Worm (Caenorhabditis elegans) whole organism, mixed stage, embryonic: ENCODE measurements around the gene F15E6.3.

Source experiments
- M03D4.4 ChIP-seq: sonication (generic microtip); optimal IDR thresholded peaks from 2 replicates; lab custom pipeline; 2017; ENCODE audit warnings: mild to moderate bottlenecking, missing genetic modification characterization, missing compliant biosample characterization
- bed-3 ChIP-seq: fragments of 200-800 bp; sonication (Bioruptor generic); optimal IDR thresholded peaks from 3 replicates; lab custom pipeline; 2018; ENCODE audit warnings: mild to moderate bottlenecking, missing genetic modification characterization, moderate library complexity, missing compliant biosample characterization
- blmp-1 ChIP-seq: fragments of 150-350 bp; optimal IDR thresholded peaks from 2 replicates; lab custom pipeline; 2014; ENCODE audit warnings: missing biosample characterization, missing genetic modification characterization
- ceh-39 ChIP-seq: fragments of 150-350 bp; optimal IDR thresholded peaks from 2 replicates; lab custom pipeline; 2014; ENCODE audit warnings: missing biosample characterization, missing genetic modification characterization
- ceh-43 ChIP-seq: fragments of 200-800 bp; sonication (Bioruptor generic); optimal IDR thresholded peaks from 2 replicates; lab custom pipeline; 2018; ENCODE audit warnings: mild to moderate bottlenecking, missing genetic modification characterization, moderate library complexity, missing compliant biosample characterization
- ceh-83 ChIP-seq: fragments of 200-800 bp; sonication (Bioruptor generic); optimal IDR thresholded peaks from 2 replicates; lab custom pipeline; 2018; ENCODE audit warnings: mild to moderate bottlenecking, missing genetic modification characterization, missing compliant biosample characterization
- ces-1 ChIP-seq: fragments of 150-350 bp; optimal IDR thresholded peaks from 2 replicates; lab custom pipeline; 2014; ENCODE audit warnings: missing biosample characterization, missing genetic modification reagents, missing genetic modification characterization
- cnd-1 ChIP-seq: fragments of 200-800 bp; sonication (Bioruptor generic); optimal IDR thresholded peaks from 2 replicates; lab custom pipeline; 2018; ENCODE audit warnings: mild to moderate bottlenecking, missing genetic modification characterization, missing compliant biosample characterization
- drap-1 ChIP-seq: fragments of 200-800 bp; sonication (Bioruptor generic); optimal IDR thresholded peaks from 3 replicates; lab custom pipeline; 2018; ENCODE audit warnings: mild to moderate bottlenecking, missing genetic modification characterization, missing compliant biosample characterization
- flh-1 ChIP-seq: fragments of 200-800 bp; sonication (Bioruptor generic); optimal IDR thresholded peaks from 2 replicates; lab custom pipeline; 2018; ENCODE audit warnings: mild to moderate bottlenecking, missing genetic modification characterization, moderate library complexity, missing compliant biosample characterization
- hlh-1 ChIP-seq: fragments of 150-350 bp; optimal IDR thresholded peaks from 2 replicates; lab custom pipeline; 2014; ENCODE audit warnings: missing biosample characterization, missing genetic modification reagents, missing genetic modification characterization
- lin-32 ChIP-seq: fragments of 200-800 bp; sonication (Bioruptor generic); optimal IDR thresholded peaks from 2 replicates; lab custom pipeline; 2018; ENCODE audit warnings: mild to moderate bottlenecking, missing genetic modification characterization, missing compliant biosample characterization
- mls-2 ChIP-seq: sonication (generic microtip); optimal IDR thresholded peaks from 2 replicates; lab custom pipeline; 2016; ENCODE audit warnings: mild to moderate bottlenecking, missing genetic modification characterization, moderate library complexity, missing compliant biosample characterization
- nhr-12 ChIP-seq: fragments of 150-350 bp; optimal IDR thresholded peaks from 2 replicates; lab custom pipeline; 2014; ENCODE audit warnings: missing biosample characterization, missing genetic modification characterization
- nhr-2 ChIP-seq: fragments of 150-350 bp; optimal IDR thresholded peaks from 2 replicates; lab custom pipeline; 2014; ENCODE audit warnings: missing biosample characterization, missing genetic modification characterization
- nhr-237 ChIP-seq: fragments of 150-350 bp; optimal IDR thresholded peaks from 2 replicates; lab custom pipeline; 2014; ENCODE audit warnings: missing biosample characterization, missing genetic modification characterization
- nhr-28 ChIP-seq: fragments of 150-350 bp; optimal IDR thresholded peaks from 2 replicates; lab custom pipeline; 2014; ENCODE audit warnings: missing biosample characterization, missing genetic modification characterization
- nhr-76 ChIP-seq: sonication (generic microtip); optimal IDR thresholded peaks from 2 replicates; lab custom pipeline; 2017; ENCODE audit warnings: missing biosample characterization, missing genetic modification characterization
- pha-4 ChIP-seq: fragments of 150-350 bp; optimal IDR thresholded peaks from 2 replicates; lab custom pipeline; 2018; ENCODE audit warnings: missing biosample characterization, missing genetic modification reagents, missing genetic modification characterization
- sem-2 ChIP-seq: fragments of 200-800 bp; sonication (Bioruptor generic); optimal IDR thresholded peaks from 2 replicates; lab custom pipeline; 2018; ENCODE audit warnings: mild to moderate bottlenecking, missing genetic modification characterization, missing compliant biosample characterization
- snpc-4 ChIP-seq: fragments of 150-350 bp; optimal IDR thresholded peaks from 2 replicates; lab custom pipeline; 2014; ENCODE audit warnings: missing biosample characterization, missing genetic modification characterization
- sptf-1 ChIP-seq: sonication (generic microtip); optimal IDR thresholded peaks from 2 replicates; lab custom pipeline; 2017; ENCODE audit warnings: mild to moderate bottlenecking, missing genetic modification characterization, moderate library complexity, missing compliant biosample characterization
- tbx-8 ChIP-seq: fragments of 200-800 bp; sonication (Bioruptor generic); optimal IDR thresholded peaks from 2 replicates; lab custom pipeline; 2018; ENCODE audit warnings: mild to moderate bottlenecking, missing genetic modification characterization, moderate library complexity, missing compliant biosample characterization
- unc-120 ChIP-seq: sonication (generic microtip); optimal IDR thresholded peaks from 2 replicates; lab custom pipeline; 2017; ENCODE audit warnings: missing genetic modification characterization, missing compliant biosample characterization; ENCODE audit not compliant: poor library complexity, severe bottlenecking
- unc-39 ChIP-seq: fragments of 150-350 bp; optimal IDR thresholded peaks from 2 replicates; lab custom pipeline; 2014; ENCODE audit warnings: missing biosample characterization, missing genetic modification characterization
- unc-62 ChIP-seq: fragments of 150-350 bp; optimal IDR thresholded peaks from 2 replicates; lab custom pipeline; 2014; ENCODE audit warnings: missing biosample characterization, missing genetic modification reagents, missing genetic modification characterization
- zip-8 ChIP-seq: fragments of 150-350 bp; optimal IDR thresholded peaks from 2 replicates; lab custom pipeline; 2014; ENCODE audit warnings: missing biosample characterization, missing genetic modification characterization
- ztf-11 ChIP-seq: fragments of 150-350 bp; optimal IDR thresholded peaks from 2 replicates; lab custom pipeline; 2014; ENCODE audit warnings: missing biosample characterization, missing genetic modification characterization

F15E6.3 gene

ce11 chrIV:4277694-4278093 lies 17.0 kb upstream of the F15E6.3 start, which contains the start of gene nhr-78:
Gene nhr-78 (minus strand): TSS chrIV:4277875.
- no peak for TF ChIP-seq unc-39 (tag; lab: Kevin White, UChicago)
- TF ChIP-seq pha-4, result no peak
- no peak for TF ChIP-seq tbx-8
- no peak for TF ChIP-seq ces-1
- TF ChIP-seq cnd-1, result no peak
- TF ChIP-seq sptf-1 (tag; lab: Kevin White, UChicago), result no peak
- TF ChIP-seq ceh-43 (GFP tag; lab: Kevin White, UChicago), result no peak
- TF ChIP-seq ztf-11 (tag; lab: Kevin White, UChicago), result no peak
- no peak for TF ChIP-seq nhr-76 (tag; lab: Kevin White, UChicago)
- TF ChIP-seq mls-2 (tag; lab: Kevin White, UChicago), result no peak
- no peak for TF ChIP-seq lin-32 (GFP tag; lab: Kevin White, UChicago)
- no peak for TF ChIP-seq bed-3 (GFP tag; lab: Kevin White, UChicago)
- no peak for TF ChIP-seq nhr-28 (tag; lab: Kevin White, UChicago)

- TF ChIP-seq bed-3 (GFP tag; lab: Kevin White, UChicago), result no peak
- TF ChIP-seq nhr-2 (tag; lab: Kevin White, UChicago), result no peak
- TF ChIP-seq ceh-39 (tag; lab: Kevin White, UChicago), result no peak
- TF ChIP-seq ces-1, result no peak
- TF ChIP-seq zip-8 (tag; lab: Kevin White, UChicago), result no peak
- TF ChIP-seq hlh-1 (tag; lab: Kevin White, UChicago), result no peak
- no peak for TF ChIP-seq sptf-1 (tag; lab: Kevin White, UChicago)
- TF ChIP-seq blmp-1, result no peak
- TF ChIP-seq, all 35 proteins: peak for 0
These were observed 10.7 kb upstream of the F15E6.3 start, which contains the start of gene F15E6.6 for ce11 chrIV:4284020-4284419. Gene F15E6.6 (minus strand): TSS chrIV:4284120.

- TF ChIP-seq unc-62 (GFP tag; lab: Kevin White, UChicago), result no peak
- TF ChIP-seq sptf-1 (tag; lab: Kevin White, UChicago), result no peak
- no peak for TF ChIP-seq ceh-83 (GFP tag; lab: Kevin White, UChicago)
- no peak for TF ChIP-seq nhr-76 (tag; lab: Kevin White, UChicago)
- TF ChIP-seq nhr-12 (tag; lab: Kevin White, UChicago), result no peak
- no peak for TF ChIP-seq pha-4
- TF ChIP-seq ces-1, result no peak
- TF ChIP-seq M03D4.4, result no peak
- TF ChIP-seq ceh-43 (GFP tag; lab: Kevin White, UChicago), result no peak
- TF ChIP-seq sem-2 (GFP tag; lab: Kevin White, UChicago), result no peak
- no peak for TF ChIP-seq unc-39 (tag; lab: Kevin White, UChicago)
- no peak for TF ChIP-seq nhr-2 (tag; lab: Kevin White, UChicago)
- TF ChIP-seq zip-8 (tag; lab: Kevin White, UChicago), result no peak
- no peak for TF ChIP-seq drap-1
- no peak for TF ChIP-seq lin-32 (GFP tag; lab: Kevin White, UChicago)
These were observed 9.7 kb upstream of the F15E6.3 start for ce11 chrIV:4284989-4285388.

ce11 chrIV:4288332-4288731 lies 6.4 kb upstream of the F15E6.3 start, which contains the start of gene srv-4:
Gene srv-4 (minus strand): TSS chrIV:4288432.
- TF ChIP-seq M03D4.4 (no peak), unc-39 (tag; lab: Kevin White, UChicago) (no peak), flh-1 (no peak), unc-62 (GFP tag; lab: Kevin White, UChicago) (no peak), cnd-1 (no peak)

ce11 chrIV:4289267-4289666 lies 5.4 kb upstream of the F15E6.3 start, which contains the start of gene F15E6.5:
Gene F15E6.5 (plus strand): TSS chrIV:4289567.
- no peak for TF ChIP-seq nhr-237
- TF ChIP-seq snpc-4 (tag; lab: Kevin White, UChicago), result no peak

- no peak for TF ChIP-seq unc-120 (tag; lab: Kevin White, UChicago)
These were observed 4.2 kb upstream of the F15E6.3 start, which contains the start of gene dct-7 for ce11 chrIV:4290472-4290871. Gene dct-7 (minus strand): TSS chrIV:4290572.

- no peak for TF ChIP-seq ces-1
- no peak for TF ChIP-seq nhr-12 (tag; lab: Kevin White, UChicago)
- TF ChIP-seq M03D4.4, result no peak
- TF ChIP-seq hlh-1 (tag; lab: Kevin White, UChicago), result no peak
- no peak for TF ChIP-seq blmp-1
- TF ChIP-seq nhr-2 (tag; lab: Kevin White, UChicago), result no peak
- no peak for TF ChIP-seq ceh-39 (tag; lab: Kevin White, UChicago)
- no peak for TF ChIP-seq ceh-83 (GFP tag; lab: Kevin White, UChicago)
- no peak for TF ChIP-seq pha-4
These were observed 3.5 kb upstream of the F15E6.3 start, which contains the start of gene F15E6.4 for ce11 chrIV:4291174-4291573. Gene F15E6.4 (plus strand): TSS chrIV:4291474.
